Worm (Caenorhabditis elegans) whole organism, L4 larva: ENCODE results near the gene VZK822L.2.
A peak's percentile ranks its signal among the peaks of the same experiment; 100 is the strongest.

ENCODE experiments used
- F44E2.7 ChIP-seq: fragments of 200-800 bp; sonication (Bioruptor generic); IDR thresholded peaks from 2 replicates; pipeline ENCODE4 v2.1.2; 2022; ENCODE audit warnings: missing genetic modification characterization, missing compliant biosample characterization
- R02D3.7 ChIP-seq: fragments of 150-350 bp; sonication (generic microtip); optimal IDR thresholded peaks from 3 replicates; lab custom pipeline; 2014; ENCODE audit warnings: missing biosample characterization, missing genetic modification characterization
- ZK546.5 ChIP-seq, 2 experiments: sonication (generic microtip); optimal IDR thresholded peaks; 2 replicates each; lab custom pipeline; 2017; ENCODE audit warnings: missing biosample characterization in 2 of 2, missing genetic modification characterization in 2 of 2
- aha-1 ChIP-seq: fragments of 150-350 bp; peaks from one replicate; lab custom pipeline; 2014; ENCODE audit warnings: missing biosample characterization, missing genetic modification characterization
- ceh-20 ChIP-seq: fragments of 200-800 bp; sonication (Bioruptor generic); IDR thresholded peaks from 2 replicates; pipeline ENCODE4 v1.3.6; 2022; ENCODE audit warnings: missing genetic modification reagents, missing genetic modification characterization, missing compliant biosample characterization
- ceh-32 ChIP-seq: sonication (generic microtip); optimal IDR thresholded peaks from 2 replicates; lab custom pipeline; 2016; ENCODE audit warnings: mild to moderate bottlenecking, missing genetic modification characterization, missing compliant biosample characterization; ENCODE audit not compliant: poor library complexity
- ceh-44 ChIP-seq: fragments of 200-800 bp; sonication (Bioruptor generic); IDR thresholded peaks from 2 replicates; pipeline ENCODE4 v1.3.6; 2022; ENCODE audit warnings: missing genetic modification reagents, missing genetic modification characterization, missing compliant biosample characterization
- ceh-62 ChIP-seq: sonication (generic microtip); optimal IDR thresholded peaks from 2 replicates; lab custom pipeline; 2017; ENCODE audit warnings: missing biosample characterization, missing genetic modification characterization
- ces-1 ChIP-seq: fragments of 150-350 bp; sonication (generic microtip); optimal IDR thresholded peaks from 4 replicates; lab custom pipeline; 2014; ENCODE audit warnings: missing biosample characterization, missing genetic modification reagents, missing genetic modification characterization
- cey-2 ChIP-seq: sonication (generic microtip); optimal IDR thresholded peaks from 3 replicates; lab custom pipeline; 2017; ENCODE audit warnings: missing genetic modification characterization, mild to moderate bottlenecking, missing compliant biosample characterization, antibody characterized with exemption, borderline replicate concordance; ENCODE audit not compliant: insufficient read depth
- daf-16 ChIP-seq, 3 experiments: sonication (generic microtip); optimal IDR thresholded peaks; 2 replicates each; lab custom pipeline; 2016 to 2017; ENCODE audit warnings: missing genetic modification characterization in 3 of 3, missing genetic modification reagents in 3 of 3, mild to moderate bottlenecking in 2 of 3, missing compliant biosample characterization in 2 of 3, missing biosample characterization in 1 of 3, moderate library complexity in 1 of 3
- daf-19 ChIP-seq: fragments of 200-800 bp; sonication (Bioruptor generic); conservative IDR thresholded peaks from 2 replicates; pipeline ENCODE4 v1.3.6; 2022; ENCODE audit warnings: missing genetic modification characterization, missing compliant biosample characterization
- daf-8 ChIP-seq: fragments of 200-800 bp; sonication (Bioruptor generic); IDR thresholded peaks from 2 replicates; pipeline ENCODE4 v1.3.6; 2022; ENCODE audit warnings: missing genetic modification characterization, missing compliant biosample characterization
- dmd-8 ChIP-seq: fragments of 200-800 bp; sonication (Bioruptor generic); IDR thresholded peaks from 2 replicates; pipeline ENCODE4 v1.3.6; 2022; ENCODE audit warnings: missing genetic modification characterization, missing compliant biosample characterization
- dpl-1 ChIP-seq: fragments of 150-350 bp; optimal IDR thresholded peaks from 2 replicates; lab custom pipeline; 2014; ENCODE audit warnings: missing biosample characterization, missing genetic modification reagents, missing genetic modification characterization
- dve-1 ChIP-seq: sonication (generic microtip); optimal IDR thresholded peaks from 2 replicates; lab custom pipeline; 2017; ENCODE audit warnings: antibody characterized with exemption, mild to moderate bottlenecking, missing genetic modification characterization, missing compliant biosample characterization; ENCODE audit not compliant: insufficient read depth
- hlh-11 ChIP-seq: fragments of 200-800 bp; sonication (Bioruptor generic); optimal IDR thresholded peaks from 2 replicates; lab custom pipeline; 2018; ENCODE audit warnings: mild to moderate bottlenecking, missing genetic modification characterization, missing compliant biosample characterization
- hlh-30 ChIP-seq: sonication (generic microtip); optimal IDR thresholded peaks from 2 replicates; lab custom pipeline; 2017; ENCODE audit warnings: antibody characterized with exemption, mild to moderate bottlenecking, missing genetic modification characterization, missing compliant biosample characterization; ENCODE audit not compliant: insufficient read depth
- lin-13 ChIP-seq: fragments of 150-350 bp; optimal IDR thresholded peaks from 2 replicates; lab custom pipeline; 2014; ENCODE audit warnings: missing biosample characterization, missing genetic modification reagents, missing genetic modification characterization
- lin-15B ChIP-seq: fragments of 150-350 bp; sonication (generic microtip); optimal IDR thresholded peaks from 3 replicates; lab custom pipeline; 2014; ENCODE audit warnings: missing biosample characterization, missing genetic modification characterization
- lir-3 ChIP-seq: sonication (generic microtip); optimal IDR thresholded peaks from 2 replicates; lab custom pipeline; 2016; ENCODE audit warnings: mild to moderate bottlenecking, missing genetic modification characterization, missing compliant biosample characterization
- lsy-2 ChIP-seq, 2 experiments: fragments of 150-350 bp in 1 of 2; sonication (generic microtip) in 1 of 2; optimal IDR thresholded peaks; 2 replicates each; lab custom pipeline; 2014 to 2017; ENCODE audit warnings: missing biosample characterization in 2 of 2, missing genetic modification characterization in 2 of 2
- mdt-29 ChIP-seq: fragments of 200-800 bp; sonication (Bioruptor generic); IDR thresholded peaks from 2 replicates; pipeline ENCODE4 v1.3.6; 2022; ENCODE audit warnings: missing genetic modification reagents, missing genetic modification characterization, missing compliant biosample characterization
- mep-1 ChIP-seq: fragments of 150-350 bp; sonication (generic microtip); optimal IDR thresholded peaks from 3 replicates; lab custom pipeline; 2014; ENCODE audit warnings: missing biosample characterization, missing genetic modification characterization
- nhr-10 ChIP-seq: fragments of 150-350 bp; optimal IDR thresholded peaks from 2 replicates; lab custom pipeline; 2014; ENCODE audit warnings: missing biosample characterization, missing genetic modification characterization
- nhr-11 ChIP-seq: fragments of 150-350 bp; optimal IDR thresholded peaks from 2 replicates; lab custom pipeline; 2014; ENCODE audit warnings: missing biosample characterization, missing genetic modification characterization
- nhr-111 ChIP-seq: fragments of 200-800 bp; sonication (Bioruptor generic); optimal IDR thresholded peaks from 2 replicates; lab custom pipeline; 2018; ENCODE audit warnings: mild to moderate bottlenecking, missing genetic modification characterization, missing compliant biosample characterization
- nhr-25 ChIP-seq: sonication (generic microtip); optimal IDR thresholded peaks from 2 replicates; lab custom pipeline; 2017; ENCODE audit warnings: missing genetic modification characterization, mild to moderate bottlenecking, missing compliant biosample characterization, antibody characterized with exemption, moderate library complexity, borderline replicate concordance; ENCODE audit not compliant: insufficient read depth
- nhr-28 ChIP-seq: fragments of 150-350 bp; optimal IDR thresholded peaks from 2 replicates; lab custom pipeline; 2014; ENCODE audit warnings: missing biosample characterization, missing genetic modification characterization
- nhr-48 ChIP-seq: sonication (generic microtip); optimal IDR thresholded peaks from 2 replicates; lab custom pipeline; 2016; ENCODE audit warnings: mild to moderate bottlenecking, missing genetic modification characterization, missing compliant biosample characterization
- nhr-77 ChIP-seq: fragments of 150-350 bp; optimal IDR thresholded peaks from 2 replicates; lab custom pipeline; 2014; ENCODE audit warnings: missing biosample characterization, missing genetic modification characterization
- pha-4 ChIP-seq, 2 experiments: fragments of 150-350 bp in 1 of 2; fragments of 200-800 bp in 1 of 2; sonication (Bioruptor generic) in 1 of 2; IDR thresholded peaks in 1 of 2; optimal IDR thresholded peaks in 1 of 2; 2 replicates each; pipeline versions ENCODE4 v1.3.6 to Lab custom; 2014 to 2022; ENCODE audit warnings: missing genetic modification characterization in 2 of 2, missing genetic modification reagents in 2 of 2, missing biosample characterization in 1 of 2, missing compliant biosample characterization in 1 of 2
- rbr-2 ChIP-seq: sonication (generic microtip); optimal IDR thresholded peaks from 2 replicates; lab custom pipeline; 2016; ENCODE audit warnings: missing genotype, missing genetic modification characterization, missing compliant biosample characterization
- set-16 ChIP-seq: fragments of 200-800 bp; sonication (Bioruptor generic); IDR thresholded peaks from 2 replicates; pipeline ENCODE4 v1.3.6; 2022; ENCODE audit warnings: missing genetic modification reagents, missing genetic modification characterization, missing compliant biosample characterization
- skn-1 ChIP-seq: fragments of 150-350 bp; optimal IDR thresholded peaks from 2 replicates; lab custom pipeline; 2014; ENCODE audit warnings: missing biosample characterization, missing genetic modification characterization
- spr-1 ChIP-seq: sonication (generic microtip); optimal IDR thresholded peaks from 2 replicates; lab custom pipeline; 2016; ENCODE audit warnings: mild to moderate bottlenecking, missing genetic modification characterization, missing compliant biosample characterization
- tag-97 ChIP-seq: fragments of 200-800 bp; sonication (Bioruptor generic); IDR thresholded peaks from 2 replicates; pipeline ENCODE4 v1.3.6; 2022; ENCODE audit warnings: missing genetic modification characterization, missing compliant biosample characterization
- unc-62 ChIP-seq, 3 experiments: fragments of 150-350 bp in 1 of 3; sonication (generic microtip); optimal IDR thresholded peaks in 2 of 3; peaks in 1 of 3; 1 replicate in 1 of 3; 2 replicates in 2 of 3; lab custom pipeline; 2014 to 2017; ENCODE audit warnings: missing biosample characterization in 3 of 3, missing genetic modification characterization in 3 of 3, missing genetic modification reagents in 3 of 3, missing genotype in 1 of 3
- vab-7 ChIP-seq: fragments of 200-800 bp; sonication (Bioruptor generic); IDR thresholded peaks from 2 replicates; pipeline ENCODE4 v1.3.6; 2022; ENCODE audit warnings: missing genetic modification reagents, missing genetic modification characterization, missing compliant biosample characterization
- zfp-2 ChIP-seq: sonication (generic microtip); optimal IDR thresholded peaks from 2 replicates; lab custom pipeline; 2016; ENCODE audit warnings: mild to moderate bottlenecking, missing genetic modification characterization, missing compliant biosample characterization
- zfp-3 ChIP-seq: fragments of 200-800 bp; sonication (Bioruptor generic); conservative IDR thresholded peaks from 2 replicates; pipeline ENCODE4 v1.3.6; 2022; ENCODE audit warnings: missing genetic modification reagents, missing genetic modification characterization, missing compliant biosample characterization
- zip-11 ChIP-seq: fragments of 200-800 bp; sonication (Bioruptor generic); IDR thresholded peaks from 2 replicates; pipeline ENCODE4 v1.3.6; 2022; ENCODE audit warnings: missing genetic modification characterization, missing compliant biosample characterization
- zip-2 ChIP-seq: fragments of 150-350 bp; optimal IDR thresholded peaks from 2 replicates; lab custom pipeline; 2014; ENCODE audit warnings: missing biosample characterization, missing genetic modification characterization
- ztf-7 ChIP-seq: fragments of 150-350 bp; optimal IDR thresholded peaks from 2 replicates; lab custom pipeline; 2014; ENCODE audit warnings: missing biosample characterization, missing genetic modification characterization

The VZK822L.2 gene

DNA sequence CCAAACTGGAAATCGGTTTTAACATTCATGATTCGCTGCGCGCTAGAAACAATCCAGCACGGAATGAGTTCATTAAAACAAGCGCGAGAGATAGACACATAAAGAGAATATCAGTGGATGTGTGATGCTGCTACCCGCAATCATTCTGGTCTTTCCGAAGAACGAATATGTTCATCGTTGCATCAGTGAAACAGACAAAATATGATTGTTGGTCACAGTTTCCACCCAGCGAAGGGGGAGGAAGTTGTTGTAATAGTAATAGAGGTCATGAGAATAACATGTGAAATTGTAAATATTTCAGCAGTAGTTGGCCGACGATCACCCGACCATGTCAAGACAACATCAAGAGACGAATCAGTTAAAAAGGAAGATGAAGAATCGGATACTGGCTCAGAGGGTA lies 10.6 kb upstream of the VZK822L.2 start (continued):
- TF ChIP-seq lin-15B (tag; lab: Kevin White, UChicago) (no peak), ztf-7 (tag; lab: Kevin White, UChicago) (no peak), mep-1 (tag; lab: Kevin White, UChicago) (peak; percentile 9), skn-1 (tag; lab: Kevin White, UChicago) (no peak), ceh-62 (tag; lab: Kevin White, UChicago) (no peak), cey-2 (peak; percentile 54), ceh-32 (tag; lab: Kevin White, UChicago) (no peak), unc-62 (GFP tag; optimal IDR thresholded peaks at IDR 0.05 in 1 of 2; lab: Kevin White, UChicago) (no peak), unc-62 (tag; optimal IDR thresholded peaks at IDR 0.05; lab: Kevin White, UChicago) (no peak), R02D3.7 (tag; lab: Kevin White, UChicago) (no peak), lin-13 (no peak), nhr-11 (no peak), nhr-111 (no peak), ceh-44 (GFP tag; lab: Robert Waterston, UW) (no peak), F44E2.7 (GFP tag; lab: Robert Waterston, UW) (no peak), nhr-10 (tag; lab: Kevin White, UChicago) (peak; percentile 34), zip-11 (GFP tag; lab: Robert Waterston, UW) (no peak), zfp-3 (GFP tag; lab: Robert Waterston, UW) (no peak), daf-19 (GFP tag; lab: Robert Waterston, UW) (no peak), vab-7 (no peak), mdt-29 (GFP tag; lab: Robert Waterston, UW) (no peak), lsy-2 (tag; optimal IDR thresholded peaks at IDR 0.05; lab: Kevin White, UChicago) (no peak), tag-97 (GFP tag; lab: Robert Waterston, UW) (no peak), daf-16 (GFP tag; optimal IDR thresholded peaks at IDR 0.05; lab: Kevin White, UChicago) (no peak), daf-16 (tag; optimal IDR thresholded peaks at IDR 0.05; lab: Kevin White, UChicago) (no peak), dmd-8 (no peak), nhr-77 (no peak), nhr-25 (tag; lab: Kevin White, UChicago) (peak; percentile 66), dpl-1 (GFP tag; lab: Kevin White, UChicago) (no peak), daf-8 (no peak), spr-1 (tag; lab: Kevin White, UChicago) (no peak), lir-3 (tag; lab: Kevin White, UChicago) (no peak), zip-2 (tag; lab: Kevin White, UChicago) (no peak), pha-4 (GFP tag; IDR thresholded peaks at IDR 0.05; lab: Robert Waterston, UW) (no peak), pha-4 (tag; optimal IDR thresholded peaks at IDR 0.05; lab: Kevin White, UChicago) (no peak), set-16 (GFP tag; lab: Robert Waterston, UW) (no peak), hlh-11 (tag; lab: Kevin White, UChicago) (peak; percentile 55)

DNA sequence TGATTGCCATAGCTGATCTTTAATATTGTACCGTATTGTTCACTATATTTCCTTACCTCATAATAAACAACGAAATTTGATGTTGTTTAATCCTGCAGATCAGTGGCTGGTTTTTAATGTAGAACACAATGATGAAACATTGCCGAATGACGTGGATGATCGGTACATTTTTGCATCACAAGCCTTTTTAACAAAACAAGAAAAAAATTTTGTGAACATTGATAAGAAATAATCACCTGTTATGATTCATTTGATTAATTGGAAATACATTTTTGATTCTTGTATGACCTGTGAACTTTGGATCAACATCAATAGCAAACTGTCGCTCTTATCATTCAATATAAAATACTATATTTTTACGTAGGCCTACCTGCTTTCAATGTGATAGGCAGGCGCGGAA lies 9.0 kb upstream of the VZK822L.2 start:
- TF ChIP-seq hlh-11 (tag; lab: Kevin White, UChicago) (peak; percentile 24), rbr-2 (no peak), ZK546.5 (tag; optimal IDR thresholded peaks at IDR 0.05; lab: Kevin White, UChicago) (no peak), hlh-30 (tag; lab: Kevin White, UChicago) (peak; percentile 33), mep-1 (tag; lab: Kevin White, UChicago) (peak; percentile 34), nhr-28 (tag; lab: Kevin White, UChicago) (peak; percentile 8), dve-1 (tag; lab: Kevin White, UChicago) (peak; percentile 27), ces-1 (GFP tag; lab: Kevin White, UChicago) (no peak), ceh-44 (GFP tag; lab: Robert Waterston, UW) (no peak), zfp-3 (GFP tag; lab: Robert Waterston, UW) (no peak), nhr-77 (no peak), ceh-20 (GFP tag; lab: Robert Waterston, UW) (no peak), zfp-2 (tag; lab: Kevin White, UChicago) (no peak), nhr-48 (tag; lab: Kevin White, UChicago) (peak; percentile 10), aha-1 (tag; lab: Kevin White, UChicago) (peak; percentile 55)
